Worm (Caenorhabditis elegans) whole organism, L2 larva: ENCODE measurements around the gene T04C12.7.

Source experiments
- C34F6.9 ChIP-seq: fragments of 150-350 bp; optimal IDR thresholded peaks from 2 replicates; lab custom pipeline; 2014; ENCODE audit warnings: missing biosample characterization, missing genetic modification characterization
- F13H6.1 ChIP-seq: sonication (generic microtip); optimal IDR thresholded peaks from 2 replicates; lab custom pipeline; 2016; ENCODE audit warnings: missing genetic modification characterization, missing compliant biosample characterization
- R02D3.7 ChIP-seq: fragments of 150-350 bp; optimal IDR thresholded peaks from 2 replicates; lab custom pipeline; 2014; ENCODE audit warnings: missing biosample characterization, missing genetic modification characterization
- Y55F3AM.14 ChIP-seq: fragments of 200-800 bp; sonication (Bioruptor generic); optimal IDR thresholded peaks from 2 replicates; lab custom pipeline; 2018; ENCODE audit warnings: mild to moderate bottlenecking, missing genetic modification characterization, missing compliant biosample characterization
- ZK546.5 ChIP-seq: sonication (generic microtip); optimal IDR thresholded peaks from 2 replicates; lab custom pipeline; 2017; ENCODE audit warnings: missing biosample characterization, missing genetic modification characterization
- alr-1 ChIP-seq: fragments of 150-350 bp; optimal IDR thresholded peaks from 2 replicates; lab custom pipeline; 2014; ENCODE audit warnings: missing biosample characterization, missing genetic modification characterization
- blmp-1 ChIP-seq: sonication (generic microtip); optimal IDR thresholded peaks from 2 replicates; lab custom pipeline; 2017; ENCODE audit warnings: missing genetic modification characterization, mild to moderate bottlenecking, missing compliant biosample characterization, antibody characterized with exemption, moderate library complexity; ENCODE audit not compliant: insufficient read depth
- ceh-16 ChIP-seq: fragments of 150-350 bp; optimal IDR thresholded peaks from 2 replicates; lab custom pipeline; 2014; ENCODE audit warnings: missing biosample characterization, missing genetic modification characterization
- ceh-82 ChIP-seq: fragments of 150-350 bp; optimal IDR thresholded peaks from 2 replicates; lab custom pipeline; 2014; ENCODE audit warnings: missing biosample characterization, missing genetic modification characterization
- crh-2 ChIP-seq: sonication (generic microtip); optimal IDR thresholded peaks from 2 replicates; lab custom pipeline; 2017; ENCODE audit warnings: missing biosample characterization, missing genetic modification characterization
- egl-27 ChIP-seq: sonication (generic microtip); optimal IDR thresholded peaks from 3 replicates; lab custom pipeline; 2017; ENCODE audit warnings: missing biosample characterization, missing genetic modification reagents, missing genetic modification characterization
- elt-1 ChIP-seq: fragments of 150-350 bp; optimal IDR thresholded peaks from 2 replicates; lab custom pipeline; 2014; ENCODE audit warnings: missing biosample characterization, missing genetic modification characterization
- gmeb-1 ChIP-seq: fragments of 150-350 bp; optimal IDR thresholded peaks from 2 replicates; lab custom pipeline; 2014; ENCODE audit warnings: missing biosample characterization, missing genetic modification characterization
- lin-11 ChIP-seq: fragments of 150-350 bp; sonication (generic microtip); optimal IDR thresholded peaks from 2 replicates; lab custom pipeline; 2014; ENCODE audit warnings: missing biosample characterization, missing genetic modification characterization, inconsistent platforms, mixed read lengths
- lin-13 ChIP-seq: fragments of 150-350 bp; optimal IDR thresholded peaks from 2 replicates; lab custom pipeline; 2014; ENCODE audit warnings: missing biosample characterization, missing genetic modification reagents, missing genetic modification characterization
- lin-39 ChIP-seq: fragments of 150-350 bp; optimal IDR thresholded peaks from 2 replicates; lab custom pipeline; 2014; ENCODE audit warnings: missing biosample characterization, missing genetic modification reagents, missing genetic modification characterization
- lsy-2 ChIP-seq, 2 experiments: fragments of 150-350 bp in 1 of 2; sonication (generic microtip) in 1 of 2; optimal IDR thresholded peaks; 2 replicates each; lab custom pipeline; 2014 to 2017; ENCODE audit warnings: missing biosample characterization in 2 of 2, missing genetic modification characterization in 2 of 2
- mab-5 ChIP-seq: fragments of 150-350 bp; optimal IDR thresholded peaks from 2 replicates; lab custom pipeline; 2014; ENCODE audit warnings: missing biosample characterization, missing genetic modification characterization
- mbf-1 ChIP-seq: sonication (generic microtip); optimal IDR thresholded peaks from 2 replicates; lab custom pipeline; 2017; ENCODE audit warnings: missing biosample characterization, missing genetic modification characterization
- nhr-10 ChIP-seq: sonication (generic microtip); optimal IDR thresholded peaks from 2 replicates; lab custom pipeline; 2017; ENCODE audit warnings: missing biosample characterization, missing genetic modification characterization
- nhr-12 ChIP-seq: fragments of 150-350 bp; optimal IDR thresholded peaks from 2 replicates; lab custom pipeline; 2014; ENCODE audit warnings: missing biosample characterization, missing genetic modification characterization
- nhr-129 ChIP-seq: fragments of 150-350 bp; optimal IDR thresholded peaks from 2 replicates; lab custom pipeline; 2014; ENCODE audit warnings: missing biosample characterization, missing genetic modification characterization
- nhr-23 ChIP-seq: fragments of 150-350 bp; optimal IDR thresholded peaks from 2 replicates; lab custom pipeline; 2014; ENCODE audit warnings: missing biosample characterization, missing genetic modification reagents, missing genetic modification characterization
- nhr-237 ChIP-seq: fragments of 150-350 bp; optimal IDR thresholded peaks from 2 replicates; lab custom pipeline; 2014; ENCODE audit warnings: missing biosample characterization, missing genetic modification characterization
- nhr-6 ChIP-seq: fragments of 150-350 bp; optimal IDR thresholded peaks from 2 replicates; lab custom pipeline; 2014; ENCODE audit warnings: missing biosample characterization, missing genetic modification characterization
- nhr-77 ChIP-seq: fragments of 150-350 bp; optimal IDR thresholded peaks from 2 replicates; lab custom pipeline; 2014; ENCODE audit warnings: missing biosample characterization, missing genetic modification characterization
- peb-1 ChIP-seq: fragments of 150-350 bp; optimal IDR thresholded peaks from 2 replicates; lab custom pipeline; 2014; ENCODE audit warnings: missing biosample characterization, missing genetic modification characterization
- sem-4 ChIP-seq: fragments of 150-350 bp; optimal IDR thresholded peaks from 2 replicates; lab custom pipeline; 2014; ENCODE audit warnings: missing biosample characterization, missing genetic modification reagents, missing genetic modification characterization
- skn-1 ChIP-seq: sonication (generic microtip); optimal IDR thresholded peaks from 2 replicates; lab custom pipeline; 2017; ENCODE audit warnings: missing biosample characterization, missing genetic modification characterization
- sma-3 ChIP-seq: sonication (generic microtip); optimal IDR thresholded peaks from 2 replicates; lab custom pipeline; 2016; ENCODE audit warnings: missing genetic modification reagents, missing genetic modification characterization, missing compliant biosample characterization
- sma-9 ChIP-seq, 2 experiments: fragments of 150-350 bp in 1 of 2; sonication (generic microtip) in 1 of 2; optimal IDR thresholded peaks; 2 replicates each; lab custom pipeline; 2014 to 2016; ENCODE audit warnings: missing genetic modification characterization in 2 of 2, mild to moderate bottlenecking in 1 of 2, missing biosample characterization in 1 of 2, missing compliant biosample characterization in 1 of 2, missing genetic modification reagents in 1 of 2, moderate library complexity in 1 of 2
- unc-62 ChIP-seq: fragments of 150-350 bp; optimal IDR thresholded peaks from 2 replicates; lab custom pipeline; 2014; ENCODE audit warnings: missing biosample characterization, missing genetic modification reagents, missing genetic modification characterization
- zag-1 ChIP-seq: fragments of 150-350 bp; optimal IDR thresholded peaks from 2 replicates; lab custom pipeline; 2014; ENCODE audit warnings: missing biosample characterization, missing genetic modification characterization
- ztf-11 ChIP-seq: sonication (generic microtip); optimal IDR thresholded peaks from 2 replicates; lab custom pipeline; 2017; ENCODE audit warnings: missing biosample characterization, missing genetic modification characterization

The T04C12.7 gene

DNA sequence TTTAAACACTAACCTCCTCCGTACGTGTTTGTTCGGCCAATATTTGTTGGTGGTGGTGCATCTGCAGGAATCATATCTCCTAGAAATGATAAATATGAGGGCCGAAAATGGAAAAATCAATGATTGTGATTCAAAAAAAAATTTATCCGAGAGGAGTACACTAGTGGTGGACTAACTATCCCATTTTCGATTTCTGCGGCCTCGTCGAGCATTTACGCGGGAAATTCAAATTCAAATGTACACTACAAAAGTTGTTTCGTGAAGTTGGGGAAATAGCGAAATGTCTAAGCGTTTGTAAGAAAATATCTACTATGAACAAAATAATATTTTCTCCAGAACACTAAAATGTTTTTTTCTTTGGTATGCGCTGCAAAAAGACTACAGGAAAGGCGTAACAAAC is 24.6 kb upstream of the T04C12.7 start (continued):
- TF ChIP-seq nhr-6 (tag; lab: Kevin White, UChicago) = peak; percentile 17
- TF ChIP-seq ceh-82 = no peak
- TF ChIP-seq egl-27 (tag; lab: Kevin White, UChicago) = no peak
- no peak for TF ChIP-seq sem-4 (tag; lab: Kevin White, UChicago)
- TF ChIP-seq nhr-129 (tag; lab: Kevin White, UChicago) = no peak
- TF ChIP-seq lsy-2 (tag; optimal IDR thresholded peaks at IDR 0.05; lab: Kevin White, UChicago) = peak in 1 of 2 experiments; percentile 70
- no peak for TF ChIP-seq R02D3.7 (tag; lab: Kevin White, UChicago)
- no peak for TF ChIP-seq ztf-11
- TF ChIP-seq unc-62 = no peak
- TF ChIP-seq peb-1 (tag; lab: Kevin White, UChicago) = no peak
- TF ChIP-seq sma-9 (GFP tag; optimal IDR thresholded peaks at IDR 0.05; lab: Kevin White, UChicago) = peak; percentile 73
- no peak for TF ChIP-seq sma-9 (tag; optimal IDR thresholded peaks at IDR 0.05; lab: Kevin White, UChicago)
- no peak for TF ChIP-seq mbf-1 (tag; lab: Kevin White, UChicago)
- no peak for TF ChIP-seq alr-1 (tag; lab: Kevin White, UChicago)
- TF ChIP-seq, all 48 proteins: peak for 12

DNA sequence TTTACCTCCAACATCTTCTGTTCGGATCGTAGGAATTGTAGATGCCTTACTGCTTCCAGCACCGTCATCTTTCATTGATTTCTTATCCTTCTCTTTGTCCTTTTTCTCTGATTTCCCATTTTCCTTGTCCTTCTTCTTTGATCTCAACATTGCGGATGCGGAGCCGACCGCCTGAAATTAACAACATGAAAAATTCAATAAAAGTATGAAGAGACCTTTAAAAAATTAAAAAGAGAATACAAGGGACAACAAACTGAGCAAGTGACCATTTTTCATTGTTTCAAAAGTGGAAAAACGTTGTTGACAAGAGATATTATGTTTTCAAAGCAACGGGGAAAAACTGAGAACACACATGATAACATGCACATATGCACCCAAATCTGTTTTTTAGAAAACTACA is 23.3 kb upstream of the T04C12.7 start:
- TF ChIP-seq ceh-16 (tag; lab: Kevin White, UChicago) (no peak), gmeb-1 (tag; lab: Kevin White, UChicago) (no peak), elt-1 (tag; lab: Kevin White, UChicago) (no peak), nhr-237 (tag; lab: Kevin White, UChicago) (no peak), nhr-23 (tag; lab: Kevin White, UChicago) (no peak), sma-3 (no peak), nhr-77 (tag; lab: Kevin White, UChicago) (no peak)

DNA sequence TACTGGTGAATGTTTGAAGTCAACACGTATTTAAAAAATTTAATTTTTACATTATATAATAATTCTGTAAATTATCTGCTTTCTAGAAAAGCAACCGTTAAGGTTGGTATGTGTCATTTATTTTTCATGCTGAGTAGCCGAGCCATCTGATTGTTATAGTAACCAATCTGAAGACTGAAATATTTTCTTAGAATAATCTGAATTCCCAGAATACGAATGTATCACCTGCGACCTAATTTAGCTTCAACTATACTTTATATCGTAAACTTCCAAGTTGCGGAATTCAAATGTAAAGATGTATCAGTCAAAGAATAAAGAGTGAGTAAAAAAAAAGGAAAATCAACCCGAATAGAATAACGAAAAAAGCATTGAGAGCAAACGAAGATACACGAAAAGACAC is 20.7 kb upstream of the T04C12.7 start:
- no peak for TF ChIP-seq zag-1 (tag; lab: Kevin White, UChicago)
- no peak for TF ChIP-seq sma-9 (GFP tag; optimal IDR thresholded peaks at IDR 0.05; lab: Kevin White, UChicago)
- no peak for TF ChIP-seq sma-9 (tag; optimal IDR thresholded peaks at IDR 0.05; lab: Kevin White, UChicago)
- no peak for TF ChIP-seq mab-5
- no peak for TF ChIP-seq crh-2 (tag; lab: Kevin White, UChicago)
- no peak for TF ChIP-seq Y55F3AM.14 (GFP tag; lab: Kevin White, UChicago)
- TF ChIP-seq lin-39 (tag; lab: Kevin White, UChicago) = no peak

DNA sequence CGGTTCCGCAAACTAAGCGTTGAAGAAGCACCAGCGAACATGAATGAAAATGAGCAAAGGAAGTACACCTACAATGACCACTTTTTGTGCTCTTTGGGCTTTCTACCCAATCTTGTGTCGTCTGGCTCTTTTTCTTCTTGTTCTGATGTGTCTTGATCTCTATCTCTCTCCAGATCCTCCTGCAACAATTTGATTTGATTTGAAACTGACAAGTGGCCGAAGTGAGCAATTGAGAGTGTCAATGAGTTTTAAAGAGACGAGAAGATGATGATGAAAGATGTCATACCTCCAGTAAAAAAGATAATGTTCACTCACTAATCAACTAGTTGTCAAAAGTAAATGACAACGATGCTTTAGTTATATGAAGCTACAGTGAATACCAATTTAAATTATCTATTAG is 19.2 kb upstream of the T04C12.7 start, which contains the start of gene pptr-2:
TSS of gene pptr-2 (minus strand) at position 184 of the 400 bp plus-strand sequence.
- no peak for TF ChIP-seq peb-1 (tag; lab: Kevin White, UChicago)
- no peak for TF ChIP-seq ZK546.5 (tag; lab: Kevin White, UChicago)
- peak; percentile 59 for TF ChIP-seq nhr-129 (tag; lab: Kevin White, UChicago)
- no peak for TF ChIP-seq nhr-77 (tag; lab: Kevin White, UChicago)
- no peak for TF ChIP-seq skn-1 (tag; lab: Kevin White, UChicago)
- TF ChIP-seq nhr-10 (tag; lab: Kevin White, UChicago) = no peak
- no peak for TF ChIP-seq R02D3.7 (tag; lab: Kevin White, UChicago)
- no peak for TF ChIP-seq nhr-12 (tag; lab: Kevin White, UChicago)
- peak; percentile 14 for TF ChIP-seq sma-9 (GFP tag; optimal IDR thresholded peaks at IDR 0.05; lab: Kevin White, UChicago)
- TF ChIP-seq sma-9 (tag; optimal IDR thresholded peaks at IDR 0.05; lab: Kevin White, UChicago) = no peak
- TF ChIP-seq lin-11 (tag; lab: Kevin White, UChicago) = no peak
- TF ChIP-seq mab-5 = no peak
- TF ChIP-seq blmp-1 = no peak
- no peak for TF ChIP-seq crh-2 (tag; lab: Kevin White, UChicago)
- TF ChIP-seq Y55F3AM.14 (GFP tag; lab: Kevin White, UChicago) = no peak
- TF ChIP-seq lin-13 (GFP tag; lab: Kevin White, UChicago) = no peak
- TF ChIP-seq egl-27 (tag; lab: Kevin White, UChicago) = no peak
- TF ChIP-seq sem-4 (tag; lab: Kevin White, UChicago) = peak; percentile 22
- TF ChIP-seq C34F6.9 (tag; lab: Kevin White, UChicago) = peak; percentile 16
- TF ChIP-seq F13H6.1 (tag; lab: Kevin White, UChicago) = peak; percentile 41
- no peak for TF ChIP-seq lsy-2 (tag; optimal IDR thresholded peaks at IDR 0.05; lab: Kevin White, UChicago)
- no peak for TF ChIP-seq zag-1 (tag; lab: Kevin White, UChicago)
- TF ChIP-seq nhr-237 (tag; lab: Kevin White, UChicago) = no peak
